Worm (Caenorhabditis elegans): ENCODE results near the gene C14A6.6.

DNA sequence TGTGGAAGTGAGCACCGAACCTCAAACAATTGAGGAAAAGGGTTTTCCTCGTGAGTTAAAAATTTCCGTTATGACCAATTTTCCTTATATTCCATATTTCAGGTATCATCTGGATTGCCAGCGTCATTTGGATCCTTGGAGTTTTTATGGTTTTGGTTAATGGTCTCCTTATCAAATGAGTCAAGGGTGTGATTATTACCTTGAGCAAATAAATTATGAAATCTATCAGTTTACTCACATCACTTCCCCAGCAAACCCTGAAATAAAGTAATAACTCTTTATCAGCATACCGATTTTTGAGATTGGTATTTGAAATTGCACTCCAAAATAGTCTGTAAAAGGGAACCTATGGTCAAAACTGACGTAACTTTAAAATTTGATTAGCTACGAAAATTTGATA lies 22.6 kb downstream of the C14A6.6 start:
- TF ChIP-seq nhr-12 (tag; optimal IDR thresholded peaks at IDR 0.05) (no peak), ces-1 (GFP tag; optimal IDR thresholded peaks at IDR 0.05) (no peak), nhr-28 (tag; optimal IDR thresholded peaks at IDR 0.05) (no peak), blmp-1 (tag; optimal IDR thresholded peaks at IDR 0.05) (no peak), elt-1 (tag; optimal IDR thresholded peaks at IDR 0.05; ENCODE audit: borderline replicate concordance, insufficient read depth) (no peak), sem-2 (GFP tag; optimal IDR thresholded peaks at IDR 0.05) (no peak)

All from whole organism, mixed stage, embryonic.